Fruit fly (Drosophila melanogaster): Measurements from ENCODE around the gene CG14628.

The CG14628 gene

DNA sequence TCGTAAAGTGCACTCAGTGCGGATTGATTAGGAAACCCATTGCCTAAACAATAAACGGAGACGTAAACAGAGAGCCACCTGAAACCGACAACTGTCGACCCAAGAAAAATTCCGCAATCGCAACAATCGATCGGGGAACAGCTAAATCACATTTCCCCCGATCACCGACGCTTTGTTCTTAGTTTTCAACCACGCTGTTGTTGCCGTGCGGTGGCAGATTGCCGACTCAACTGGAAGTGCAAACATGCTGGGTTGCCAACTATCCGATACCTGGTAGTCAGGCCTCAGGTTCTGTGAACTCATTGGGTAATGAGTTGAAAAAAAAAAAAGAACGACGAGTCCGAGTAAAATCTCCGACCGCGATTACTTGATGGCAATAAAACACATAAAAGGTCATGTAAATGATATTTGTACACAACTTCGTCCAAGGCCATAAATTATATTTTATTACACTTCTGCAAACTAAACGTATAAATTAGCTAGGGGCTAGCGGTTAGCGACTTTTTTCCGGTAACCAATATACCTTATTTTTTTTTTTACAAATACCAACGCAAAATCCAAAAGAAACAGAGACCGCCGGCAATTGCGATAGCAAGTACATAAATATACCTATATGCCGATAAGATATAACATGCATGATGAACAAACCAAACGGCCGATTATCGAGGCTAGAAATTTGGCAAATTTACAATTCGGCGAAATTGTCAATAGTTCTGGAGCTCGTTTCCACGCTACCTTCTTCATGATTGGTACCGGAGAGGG is 24.9 kb downstream of the CG14628 start, which contains the start of gene CG11378:
Gene CG11378 (plus strand): TSS at position 712 of the 762 bp plus-strand sequence.
- TF ChIP-seq CG17801 (GFP tag; optimal IDR thresholded peaks at IDR 0.05; ENCODE audit: partially characterized antibody) = no peak

DNA sequence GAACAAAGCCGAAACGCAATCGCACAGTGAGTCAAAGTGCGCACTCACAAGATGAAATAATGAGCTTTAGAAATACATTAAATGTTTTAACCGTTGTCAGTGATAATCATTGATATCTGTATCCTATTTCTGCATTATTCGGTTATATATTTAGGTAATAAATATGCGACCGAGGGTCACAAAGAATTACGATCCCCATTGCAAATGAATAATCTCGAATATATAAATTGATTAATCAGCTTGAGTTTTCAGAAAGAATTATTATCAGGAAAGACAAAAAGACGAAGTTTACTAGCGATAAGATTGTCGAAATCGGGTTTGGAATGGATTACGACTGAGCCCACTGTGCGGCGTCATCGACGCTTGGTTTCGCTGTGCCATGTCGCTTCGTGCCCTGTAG is 25.6 kb downstream of the CG14628 start:
- TF ChIP-seq CG17801 (GFP tag; optimal IDR thresholded peaks at IDR 0.05; ENCODE audit: partially characterized antibody) = peak; percentile 89

- TF ChIP-seq CG17801 (GFP tag; optimal IDR thresholded peaks at IDR 0.05; ENCODE audit: partially characterized antibody) = no peak
Measured at dm6 chrX:1172756-1173422, 27.4 kb downstream of the CG14628 start.

- TF ChIP-seq CG17801 (GFP tag; optimal IDR thresholded peaks at IDR 0.05; ENCODE audit: partially characterized antibody) = no peak
Measured at dm6 chrX:1173564-1173963, 28.1 kb downstream of the CG14628 start.

dm6 chrX:1175993-1176392 is 30.5 kb downstream of the CG14628 start, which contains the start of gene CG11384:
Gene CG11384, minus strand, starts transcription at chrX:1176035.
- TF ChIP-seq CG17801 (GFP tag; optimal IDR thresholded peaks at IDR 0.05; ENCODE audit: partially characterized antibody) = no peak

DNA sequence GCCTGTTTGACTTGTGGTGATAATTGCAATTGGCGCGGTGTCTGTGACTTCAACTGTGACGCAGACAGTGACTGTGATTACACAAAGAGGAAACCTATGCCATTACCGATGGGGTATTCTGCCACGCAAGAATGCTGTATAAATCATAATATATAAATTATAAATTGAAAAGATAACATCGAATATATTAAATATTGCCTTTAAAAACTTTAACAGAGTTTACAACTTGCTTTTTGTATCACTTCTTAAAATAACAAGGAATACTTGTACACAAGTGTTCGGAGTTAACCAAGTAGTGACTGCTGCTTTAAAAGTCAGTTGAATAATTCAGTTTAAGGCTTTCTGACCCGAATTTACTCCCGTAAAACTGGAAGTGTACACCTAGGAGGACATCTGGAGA is 34.4 kb downstream of the CG14628 start, which contains the start of gene CG11379:
Gene CG11379 (plus strand): TSS at position 301 of the 400 bp plus-strand sequence.
- no peak for TF ChIP-seq CG17801 (GFP tag; optimal IDR thresholded peaks at IDR 0.05; ENCODE audit: partially characterized antibody)

dm6 chrX:1180865-1181264 is 35.4 kb downstream of the CG14628 start:
- no peak for TF ChIP-seq CG17801 (GFP tag; optimal IDR thresholded peaks at IDR 0.05; ENCODE audit: partially characterized antibody)

dm6 chrX:1181320-1181719 is 35.9 kb downstream of the CG14628 start, which contains the start of gene CG14627:
Gene CG14627, plus strand, starts transcription at chrX:1181620.
- TF ChIP-seq CG17801 (GFP tag; optimal IDR thresholded peaks at IDR 0.05; ENCODE audit: partially characterized antibody) = no peak

DNA sequence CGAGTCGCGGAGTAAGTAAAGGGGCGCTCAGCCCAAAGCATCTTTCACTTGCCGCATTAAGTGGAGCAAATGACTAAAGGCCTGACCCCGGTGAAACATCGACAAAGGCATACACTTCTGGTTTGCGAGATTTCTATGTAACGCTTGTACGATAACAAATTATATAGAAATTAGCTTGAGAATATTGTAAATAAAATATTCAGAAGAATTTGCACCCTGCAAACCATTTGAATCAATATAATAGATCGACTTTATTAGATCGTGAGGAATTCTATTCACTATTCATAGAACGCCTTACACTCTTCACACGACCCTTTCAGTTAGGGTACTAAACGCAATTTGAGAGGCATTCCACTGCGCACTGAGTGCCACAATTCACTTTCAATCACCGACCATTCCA is 38.3 kb downstream of the CG14628 start:
- TF ChIP-seq CG17801 (GFP tag; optimal IDR thresholded peaks at IDR 0.05; ENCODE audit: partially characterized antibody) = no peak

DNA sequence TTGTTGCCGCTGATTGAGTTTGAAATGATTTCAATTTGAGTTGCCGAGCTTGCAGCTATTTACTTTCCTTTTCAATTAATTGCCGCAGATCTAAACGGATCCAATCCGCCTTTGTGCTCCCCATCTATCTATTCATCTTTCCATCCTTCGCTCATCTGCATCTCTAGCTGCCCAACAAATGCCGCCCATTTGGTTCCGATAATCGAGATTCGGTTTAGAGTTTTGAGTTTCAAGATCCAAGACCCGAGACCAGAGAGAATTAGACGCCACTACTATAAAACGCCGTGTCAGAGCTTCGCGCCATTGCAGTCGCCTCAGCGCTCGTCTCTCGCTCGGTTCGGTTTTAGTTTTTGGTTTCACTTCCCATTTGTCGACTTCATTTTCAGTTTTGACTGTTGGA is 39.0 kb downstream of the CG14628 start, which contains the start of gene CG14626:
Gene CG14626 (plus strand): TSS at position 301 of the 400 bp plus-strand sequence.
- no peak for TF ChIP-seq CG17801 (GFP tag; optimal IDR thresholded peaks at IDR 0.05; ENCODE audit: partially characterized antibody)

DNA sequence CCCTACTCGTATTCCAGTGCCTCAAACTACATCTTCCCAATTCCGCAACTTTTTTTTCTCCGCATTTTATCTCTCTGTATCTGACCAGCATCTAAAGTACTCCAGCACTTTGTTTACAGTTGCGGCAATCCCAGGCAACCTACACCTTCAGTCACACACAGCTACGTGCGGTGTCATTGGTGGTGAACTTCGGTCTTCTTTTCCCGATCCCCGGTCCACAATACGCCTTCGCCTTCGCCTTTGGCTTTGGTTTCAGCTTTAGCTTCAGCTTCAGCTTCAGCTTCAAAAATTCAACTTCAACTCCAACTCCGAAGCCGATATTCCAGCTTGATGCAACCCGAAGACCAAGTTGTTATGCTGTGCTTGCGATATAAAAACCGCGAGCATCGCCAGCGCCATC is 45.6 kb downstream of the CG14628 start, which contains the start of gene CG11380:
Gene CG11380 (plus strand): TSS at position 301 of the 400 bp plus-strand sequence.
- no peak for TF ChIP-seq CG17801 (GFP tag; optimal IDR thresholded peaks at IDR 0.05; ENCODE audit: partially characterized antibody)
